Worm (Caenorhabditis elegans): ENCODE data around the gene R08D7.5.

DNA sequence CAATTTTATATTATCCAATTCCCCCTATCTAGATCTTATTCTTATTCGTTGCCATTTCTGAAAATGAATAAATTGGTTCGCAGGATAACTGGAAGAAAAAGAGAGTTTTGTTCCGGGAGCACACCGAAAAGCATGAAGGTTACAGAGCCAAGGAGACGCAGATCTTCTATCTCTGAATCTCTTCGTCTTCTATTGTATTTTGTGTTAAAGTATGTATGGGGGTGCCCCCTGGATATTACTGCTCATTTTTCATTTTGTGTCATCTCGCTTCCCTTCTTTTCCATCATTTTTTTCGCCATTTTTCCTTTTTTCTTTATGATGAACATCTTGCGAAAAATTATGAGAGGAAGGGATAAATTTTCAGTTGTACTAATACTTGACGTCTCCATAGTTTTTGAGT is 40.2 kb upstream of the R08D7.5 start:
- TF ChIP-seq ccch-3 (GFP tag; optimal IDR thresholded peaks at IDR 0.05) (no peak), sea-2 (GFP tag; IDR thresholded peaks at IDR 0.05) (no peak), attf-6 (GFP tag; IDR thresholded peaks at IDR 0.05) (no peak), nfya-1 (tag; optimal IDR thresholded peaks at IDR 0.05; ENCODE audit: borderline replicate concordance, insufficient read depth) (no peak), ets-4 (GFP tag; optimal IDR thresholded peaks at IDR 0.05) (no peak), lin-35 (GFP tag; optimal IDR thresholded peaks at IDR 0.05) (no peak)
